Fruit fly (Drosophila melanogaster): ENCODE data around the gene CG42711.

CG42711 gene

DNA sequence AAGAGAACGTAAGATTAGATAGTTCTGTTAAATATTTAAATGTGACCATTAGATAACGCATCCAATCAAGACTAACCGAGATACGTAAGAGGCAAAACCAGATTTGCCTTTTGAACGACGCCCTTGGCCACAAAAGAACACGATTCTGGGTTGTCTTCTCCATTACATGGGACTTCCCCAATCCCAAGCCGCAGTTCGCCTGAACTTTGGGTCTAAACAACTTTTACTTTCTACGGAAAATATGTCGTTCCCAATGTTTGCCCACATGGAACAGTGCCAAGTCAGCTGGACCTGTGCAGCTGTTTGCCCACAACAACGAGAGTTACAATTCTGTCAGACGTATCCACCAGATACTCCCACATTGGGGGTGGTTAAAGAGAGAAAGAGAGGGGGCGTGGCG lies 18.6 kb upstream of the CG42711 start:
- TF ChIP-seq Sp1 (GFP tag; optimal IDR thresholded peaks at IDR 0.05) (no peak), Hnf4 (GFP tag; optimal IDR thresholded peaks at IDR 0.05) (no peak), N (GFP tag; optimal IDR thresholded peaks at IDR 0.05) (no peak), woc (GFP tag; optimal IDR thresholded peaks at IDR 0.05) (no peak), usp (GFP tag; optimal IDR thresholded peaks at IDR 0.05) (no peak), rgr (GFP tag; optimal IDR thresholded peaks at IDR 0.05) (no peak), sv (GFP tag; optimal IDR thresholded peaks at IDR 0.05) (no peak), Dfd (GFP tag; optimal IDR thresholded peaks at IDR 0.05) (no peak), h (GFP tag; optimal IDR thresholded peaks at IDR 0.05) (no peak), jim (GFP tag; optimal IDR thresholded peaks at IDR 0.05) (no peak), dmrt93B (GFP tag; optimal IDR thresholded peaks at IDR 0.05) (no peak), fru (GFP tag; optimal IDR thresholded peaks at IDR 0.05) (no peak)

DNA sequence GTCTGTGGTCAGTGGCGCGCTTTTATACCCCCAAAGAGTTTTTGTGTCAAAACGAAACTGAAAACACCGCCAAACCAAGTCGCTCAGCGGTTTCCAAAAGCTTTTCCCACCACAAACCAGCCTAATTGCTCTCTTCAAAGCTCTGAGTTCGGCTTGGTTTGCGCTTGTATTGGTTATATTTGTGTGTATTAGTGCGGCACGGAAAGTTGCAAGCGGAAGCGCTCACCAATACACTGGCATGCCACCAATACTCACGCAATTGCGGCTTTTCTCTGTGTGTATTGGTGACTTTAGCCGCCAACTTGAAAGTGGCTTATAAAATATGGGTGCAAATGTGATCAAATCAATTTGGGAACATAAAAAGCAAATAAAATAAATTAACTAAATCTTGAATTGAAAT lies 16.3 kb upstream of the CG42711 start, which contains the start of gene Vajk3:
Gene Vajk3, minus strand, starts transcription at position 1 of the 400 bp plus-strand sequence.
- TF ChIP-seq Sp1 (GFP tag; optimal IDR thresholded peaks at IDR 0.05): no peak
- no peak for TF ChIP-seq CG32264 (GFP tag; optimal IDR thresholded peaks at IDR 0.05)
- no peak for TF ChIP-seq br (GFP tag; optimal IDR thresholded peaks at IDR 0.05)
- no peak for TF ChIP-seq Mio (GFP tag; optimal IDR thresholded peaks at IDR 0.05)
- TF ChIP-seq rgr (GFP tag; optimal IDR thresholded peaks at IDR 0.05): no peak
- no peak for TF ChIP-seq Abd-B (GFP tag; optimal IDR thresholded peaks at IDR 0.05)
- no peak for TF ChIP-seq dsf (GFP tag; optimal IDR thresholded peaks at IDR 0.05; ENCODE audit: borderline replicate concordance)
- TF ChIP-seq lola (GFP tag; optimal IDR thresholded peaks at IDR 0.05): no peak
- TF ChIP-seq CG9705 (GFP tag; optimal IDR thresholded peaks at IDR 0.05): no peak
- no peak for TF ChIP-seq Myc (optimal IDR thresholded peaks at IDR 0.05)
- TF ChIP-seq psq (GFP tag; optimal IDR thresholded peaks at IDR 0.05): no peak
- TF ChIP-seq Hnf4 (GFP tag; optimal IDR thresholded peaks at IDR 0.05): no peak
- no peak for TF ChIP-seq ey (GFP tag; optimal IDR thresholded peaks at IDR 0.05)
- no peak for TF ChIP-seq tai (GFP tag; optimal IDR thresholded peaks at IDR 0.05)
- no peak for TF ChIP-seq jim (GFP tag; optimal IDR thresholded peaks at IDR 0.05)

DNA sequence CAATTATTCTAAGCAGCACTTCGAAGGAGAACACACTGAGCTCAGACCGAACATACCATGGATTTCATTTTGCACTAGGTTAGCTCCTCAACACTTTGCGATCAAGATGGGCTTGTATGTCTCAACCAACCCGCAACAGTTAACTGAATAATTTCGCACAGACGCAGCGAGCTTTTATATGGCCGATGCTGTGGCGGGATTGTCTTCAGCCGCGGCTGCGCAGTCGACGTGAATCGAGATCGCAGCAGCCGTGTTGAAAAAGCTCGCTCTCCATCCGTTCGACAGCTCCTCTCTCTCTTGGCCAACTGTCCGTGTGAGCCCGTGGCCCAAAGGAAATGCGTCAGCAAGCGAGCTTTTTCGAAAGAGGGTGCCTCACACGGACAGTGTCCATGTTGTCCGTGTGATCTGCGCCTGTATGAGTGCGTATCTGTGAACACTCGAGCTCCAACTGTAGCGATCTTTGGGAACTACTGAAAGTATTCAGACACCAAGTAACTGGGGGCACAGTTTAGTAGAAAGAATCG lies 3.4 kb upstream of the CG42711 start, which contains the start of gene Vajk2:
Gene Vajk2, minus strand, starts transcription at position 151 of the 524 bp plus-strand sequence.
- TF ChIP-seq Mio (GFP tag; optimal IDR thresholded peaks at IDR 0.05) (no peak), dmrt93B (GFP tag; optimal IDR thresholded peaks at IDR 0.05) (no peak), Jra (GFP tag; optimal IDR thresholded peaks at IDR 0.05) (no peak), Hr83 (GFP tag; optimal IDR thresholded peaks at IDR 0.05; ENCODE audit: poor library complexity, severe bottlenecking) (no peak), Abd-B (GFP tag; optimal IDR thresholded peaks at IDR 0.05) (no peak), Rel (GFP tag; optimal IDR thresholded peaks at IDR 0.05) (no peak), Rel (tag; optimal IDR thresholded peaks at IDR 0.05) (no peak), dsf (GFP tag; optimal IDR thresholded peaks at IDR 0.05; ENCODE audit: borderline replicate concordance) (no peak), Sp1 (GFP tag; optimal IDR thresholded peaks at IDR 0.05) (no peak), brk (GFP tag; optimal IDR thresholded peaks at IDR 0.05) (no peak), N (GFP tag; optimal IDR thresholded peaks at IDR 0.05) (no peak), CG9705 (GFP tag; optimal IDR thresholded peaks at IDR 0.05) (no peak), ey (GFP tag; optimal IDR thresholded peaks at IDR 0.05) (no peak), psq (GFP tag; optimal IDR thresholded peaks at IDR 0.05) (no peak)

DNA sequence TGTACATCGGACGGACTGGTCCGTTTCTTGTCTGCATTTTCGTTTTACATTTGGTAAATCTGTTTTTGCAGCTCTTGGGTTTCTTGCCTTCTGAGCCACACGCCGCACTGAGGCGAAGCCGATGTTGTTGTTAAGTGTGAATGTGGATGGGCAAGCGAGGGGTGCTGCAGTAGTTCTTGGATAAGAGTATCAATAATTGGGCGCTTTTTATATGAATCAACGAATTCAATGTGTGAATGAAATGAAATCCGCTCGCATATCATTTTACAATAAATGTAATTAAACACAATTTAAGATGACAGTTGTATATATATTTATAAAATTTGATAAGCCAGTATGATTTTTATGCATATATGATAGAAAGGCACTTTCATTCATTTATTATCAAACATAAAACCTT lies 2.7 kb downstream of the CG42711 start:
- TF ChIP-seq ey (GFP tag; optimal IDR thresholded peaks at IDR 0.05) (no peak), sv (GFP tag; optimal IDR thresholded peaks at IDR 0.05) (no peak), psq (GFP tag; optimal IDR thresholded peaks at IDR 0.05) (no peak), jim (GFP tag; optimal IDR thresholded peaks at IDR 0.05) (no peak), Dif (GFP tag; optimal IDR thresholded peaks at IDR 0.05; ENCODE audit: partially characterized antibody) (no peak), Rel (GFP tag; optimal IDR thresholded peaks at IDR 0.05) (no peak), Rel (tag; optimal IDR thresholded peaks at IDR 0.05) (no peak), Abd-B (GFP tag; optimal IDR thresholded peaks at IDR 0.05) (no peak), GATAd (GFP tag; optimal IDR thresholded peaks at IDR 0.05) (no peak), brk (GFP tag; optimal IDR thresholded peaks at IDR 0.05) (no peak), dsf (GFP tag; optimal IDR thresholded peaks at IDR 0.05; ENCODE audit: borderline replicate concordance) (no peak), tai (GFP tag; optimal IDR thresholded peaks at IDR 0.05) (no peak), dl (GFP tag; optimal IDR thresholded peaks at IDR 0.05; ENCODE audit: insufficient read depth in 1 of 2, partially characterized antibody in 2 of 2) (no peak), sage (GFP tag; optimal IDR thresholded peaks at IDR 0.05) (no peak), Jra (GFP tag; optimal IDR thresholded peaks at IDR 0.05) (no peak), N (GFP tag; optimal IDR thresholded peaks at IDR 0.05) (no peak), foxo (GFP tag; optimal IDR thresholded peaks at IDR 0.05) (no peak), Mio (GFP tag; optimal IDR thresholded peaks at IDR 0.05) (no peak), Dfd (GFP tag; optimal IDR thresholded peaks at IDR 0.05) (no peak)

All from whole organism, wandering third instar larva.